Worm (Caenorhabditis elegans): Measurements from ENCODE around the gene T20D4.12.

DNA sequence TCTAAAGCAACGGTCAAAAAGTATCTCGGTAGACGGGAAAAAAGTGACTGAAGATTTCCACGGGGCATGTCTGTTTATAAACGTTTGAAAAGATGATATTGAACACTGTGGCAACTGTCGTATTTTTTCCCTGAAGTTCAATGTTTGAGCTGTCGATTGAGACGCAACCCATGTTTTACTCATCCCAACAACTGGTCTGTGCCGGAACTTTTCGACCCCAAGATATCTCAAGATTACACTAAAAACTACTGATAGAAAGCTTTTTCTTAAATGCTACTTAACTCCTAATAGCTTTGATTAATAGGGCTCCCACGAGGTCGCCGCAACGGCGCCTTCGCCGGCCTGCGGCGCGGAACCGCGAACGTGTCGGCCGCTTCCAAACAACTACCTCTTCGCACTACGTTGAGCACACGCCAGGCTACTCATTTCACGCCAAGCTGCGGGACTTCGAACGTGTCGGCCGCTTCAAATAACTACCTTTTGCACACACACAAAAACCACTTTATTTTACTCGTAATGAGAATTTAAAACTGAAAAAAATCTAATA, 2.1 kb upstream of the T20D4.12 start, which contains the start of gene T20D4.15:
- no peak for TF ChIP-seq flt-1 (GFP tag; IDR thresholded peaks at IDR 0.05)
- TF ChIP-seq aly-1 (tag; optimal IDR thresholded peaks at IDR 0.05) = no peak
- TF ChIP-seq ama-1 (optimal IDR thresholded peaks at IDR 0.05) = no peak
- no peak for TF ChIP-seq tbx-11 (GFP tag; IDR thresholded peaks at IDR 0.05)
- TF ChIP-seq F13C5.2 (tag; optimal IDR thresholded peaks at IDR 0.05) = no peak
